Worm (Caenorhabditis elegans) whole organism, late embryonic: ENCODE measurements around the gene mog-2.

ENCODE experiments used
- dve-1 ChIP-seq: sonication (generic microtip); optimal IDR thresholded peaks from 2 replicates; lab custom pipeline; 2017; ENCODE audit warnings: antibody characterized with exemption, mild to moderate bottlenecking, missing genetic modification characterization, missing compliant biosample characterization
- pha-4 ChIP-seq: fragments of 150-350 bp; optimal IDR thresholded peaks from 2 replicates; lab custom pipeline; 2018; ENCODE audit warnings: missing biosample characterization, missing genetic modification reagents, missing genetic modification characterization
- pqm-1 ChIP-seq: sonication (generic microtip); optimal IDR thresholded peaks from 2 replicates; lab custom pipeline; 2016; ENCODE audit warnings: missing genetic modification characterization, missing compliant biosample characterization
- rnt-1 ChIP-seq: sonication (generic microtip); optimal IDR thresholded peaks from 2 replicates; lab custom pipeline; 2016; ENCODE audit warnings: missing genetic modification characterization, missing compliant biosample characterization

DNA sequence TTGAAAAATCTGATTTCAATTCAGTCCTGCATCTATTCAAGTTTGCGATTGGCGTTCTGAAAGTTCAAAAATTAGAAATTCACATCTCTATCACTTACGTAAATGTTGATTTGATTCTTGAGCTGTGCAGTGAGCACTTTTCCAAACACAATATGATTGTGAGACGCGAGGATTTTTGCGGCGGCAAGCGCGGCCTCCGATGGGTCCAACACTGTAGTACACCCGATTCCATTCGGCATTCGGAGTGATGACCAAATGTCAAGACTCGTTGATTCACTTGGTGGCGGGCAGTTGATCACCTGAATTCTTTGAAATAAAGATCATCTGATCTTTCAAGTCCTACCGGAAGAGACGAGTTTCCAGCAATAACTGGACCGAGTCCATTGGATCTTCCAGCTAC is 45.6 kb downstream of the mog-2 start:
- TF ChIP-seq pha-4 (tag; lab: Kevin White, UChicago) (no peak), dve-1 (tag; lab: Kevin White, UChicago) (no peak), pqm-1 (tag; lab: Kevin White, UChicago) (no peak), rnt-1 (no peak)
